Worm (Caenorhabditis elegans): ENCODE results near the gene F47B8.5.

DNA sequence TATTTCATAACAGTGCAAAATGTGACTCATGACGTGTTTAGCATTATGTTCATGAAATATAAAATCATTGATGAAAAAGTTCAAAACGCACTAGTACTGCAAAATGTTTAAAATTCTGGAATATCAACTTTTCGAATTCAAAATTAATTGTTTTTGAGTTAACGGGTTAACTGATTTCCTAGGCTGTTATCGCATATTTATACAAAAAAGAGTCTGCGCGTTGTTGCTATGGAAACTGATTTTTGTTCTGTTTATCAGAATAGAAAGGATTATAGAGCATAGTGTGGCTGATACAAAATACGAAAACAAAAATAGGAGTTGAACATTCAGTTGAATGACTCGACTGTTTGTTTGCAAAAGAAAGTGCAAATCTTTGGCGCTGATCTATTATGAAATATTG lies 10.1 kb downstream of the F47B8.5 start:
- TF ChIP-seq Y75B8A.6 (GFP tag; IDR thresholded peaks at IDR 0.05) (no peak), pqm-1 (tag; optimal IDR thresholded peaks at IDR 0.05) (no peak), zag-1 (tag; optimal IDR thresholded peaks at IDR 0.05) (no peak), nhr-237 (tag; optimal IDR thresholded peaks at IDR 0.05) (no peak), ztf-11 (tag; optimal IDR thresholded peaks at IDR 0.05) (no peak)

Measured in whole organism, L4 larva.